Worm (Caenorhabditis elegans): Measurements from ENCODE around the gene mrps-17.

Gene mrps-17

DNA sequence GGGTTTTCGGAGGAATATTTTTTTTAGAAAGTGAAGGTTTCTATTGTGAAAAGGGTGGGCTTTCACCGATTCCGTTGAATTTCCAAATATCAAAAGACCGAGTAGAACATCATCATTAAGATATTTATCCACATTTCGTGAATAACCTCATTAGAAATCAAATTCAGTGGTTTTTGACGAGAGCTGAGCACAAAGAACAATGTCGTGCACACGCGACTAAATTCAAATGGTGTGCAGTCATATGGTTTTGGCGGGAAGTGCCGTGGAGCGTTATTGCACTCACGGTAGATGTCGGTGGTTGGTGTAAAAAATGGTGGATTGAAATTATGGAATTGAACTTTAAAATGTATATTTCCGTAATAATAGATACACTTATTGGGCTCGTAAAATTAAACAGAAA, 21.1 kb upstream of the mrps-17 start:
- TF ChIP-seq dpl-1 (GFP tag; optimal IDR thresholded peaks at IDR 0.05) (peak; percentile 20 to 76 (median 64)), fkh-10 (GFP tag; optimal IDR thresholded peaks at IDR 0.05) (no peak), C34B4.2 (tag; optimal IDR thresholded peaks at IDR 0.05) (no peak), aly-2 (tag; optimal IDR thresholded peaks at IDR 0.05) (no peak), C04F5.9 (tag; optimal IDR thresholded peaks at IDR 0.05) (no peak), skn-1 (tag; optimal IDR thresholded peaks at IDR 0.05) (no peak), lsy-2 (tag; optimal IDR thresholded peaks at IDR 0.05) (peak in 1 of 2 experiments; percentile 31), fos-1 (tag; optimal IDR thresholded peaks at IDR 0.05) (no peak), elt-3 (tag; optimal IDR thresholded peaks at IDR 0.05) (no peak), lin-35 (GFP tag; optimal IDR thresholded peaks at IDR 0.05) (peak; percentile 29 to 54), efl-1 (optimal IDR thresholded peaks at IDR 0.05) (peak; percentile 38 to 75), efl-1 (GFP tag; optimal IDR thresholded peaks at IDR 0.05 in 1 of 2) (peak; percentile 53 to 94), pag-3 (tag; optimal IDR thresholded peaks at IDR 0.05; ENCODE audit: borderline replicate concordance, insufficient read depth) (no peak), unc-130 (tag; optimal IDR thresholded peaks at IDR 0.05) (no peak), ets-5 (GFP tag; IDR thresholded peaks at IDR 0.05) (no peak), tlp-1 (tag; optimal IDR thresholded peaks at IDR 0.05) (no peak), F16B12.6 (tag; optimal IDR thresholded peaks at IDR 0.05) (no peak), ceh-88 (GFP tag; IDR thresholded peaks at IDR 0.05) (no peak), ama-1 (optimal IDR thresholded peaks at IDR 0.05) (no peak), blmp-1 (tag; optimal IDR thresholded peaks at IDR 0.05) (peak; percentile 60), Y116A8C.19 (tag; optimal IDR thresholded peaks at IDR 0.05; ENCODE audit: borderline replicate concordance) (no peak), nhr-71 (tag; optimal IDR thresholded peaks at IDR 0.05) (peak; percentile 19), lin-14 (GFP tag; optimal IDR thresholded peaks at IDR 0.05) (peak; percentile 16), sox-4 (tag; optimal IDR thresholded peaks at IDR 0.05) (no peak), swsn-7 (tag; optimal IDR thresholded peaks at IDR 0.05) (no peak), mab-9 (GFP tag; IDR thresholded peaks at IDR 0.05) (no peak)

DNA sequence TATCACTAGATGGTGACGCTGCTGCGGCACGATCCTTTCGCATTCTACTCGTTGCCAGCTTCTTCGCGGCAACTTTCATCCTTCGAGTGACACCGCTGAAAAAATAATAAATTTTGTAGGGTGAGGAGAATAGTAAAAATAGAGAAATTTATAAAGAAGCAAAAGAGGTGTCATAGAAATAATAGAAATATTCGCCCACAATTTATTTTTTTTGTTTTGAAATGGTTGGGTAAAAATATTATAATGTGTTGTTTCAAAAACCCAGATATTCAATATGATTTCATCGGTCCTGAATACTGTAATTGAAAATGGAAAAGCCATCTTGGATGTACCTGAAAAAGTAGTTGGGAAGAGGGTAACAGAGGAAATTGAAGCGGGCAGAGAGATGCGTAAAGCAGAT, 20.7 kb upstream of the mrps-17 start, which contains the start of gene set-1:
Gene set-1, minus strand, starts transcription at position 101 of the 400 bp plus-strand sequence.
- TF ChIP-seq nhr-77 (tag; optimal IDR thresholded peaks at IDR 0.05) (no peak), sptf-1 (tag; optimal IDR thresholded peaks at IDR 0.05) (no peak), ceh-63 (GFP tag; optimal IDR thresholded peaks at IDR 0.05) (no peak), rnt-1 (tag; optimal IDR thresholded peaks at IDR 0.05) (no peak), alr-1 (tag; optimal IDR thresholded peaks at IDR 0.05; ENCODE audit: borderline replicate concordance) (no peak)

ce11 chrIII:6450596-6450995, 19.0 kb upstream of the mrps-17 start, which contains the start of gene T26A5.6:
T26A5.6 (minus strand) TSS chrIII:6450696.
- no peak for TF ChIP-seq nhr-76 (tag; optimal IDR thresholded peaks at IDR 0.05)
- TF ChIP-seq sox-4 (tag; optimal IDR thresholded peaks at IDR 0.05) = no peak
- no peak for TF ChIP-seq ceh-8 (GFP tag; optimal IDR thresholded peaks at IDR 0.05)
- no peak for TF ChIP-seq lin-35 (GFP tag; optimal IDR thresholded peaks at IDR 0.05)
- no peak for TF ChIP-seq pqm-1 (tag; optimal IDR thresholded peaks at IDR 0.05)

- TF ChIP-seq sptf-1 (tag; optimal IDR thresholded peaks at IDR 0.05) = no peak
- no peak for TF ChIP-seq fos-1 (tag; optimal IDR thresholded peaks at IDR 0.05)
- no peak for TF ChIP-seq efl-1 (optimal IDR thresholded peaks at IDR 0.05)
- peak in 1 of 2 experiments; percentile 12 for TF ChIP-seq efl-1 (GFP tag; optimal IDR thresholded peaks at IDR 0.05 in 1 of 2)
- TF ChIP-seq ces-1 (GFP tag; optimal IDR thresholded peaks at IDR 0.05) = no peak
- TF ChIP-seq unc-86 (tag; optimal IDR thresholded peaks at IDR 0.05) = no peak
- TF ChIP-seq nhr-11 (tag; optimal IDR thresholded peaks at IDR 0.05) = no peak
- no peak for TF ChIP-seq vab-15 (tag; optimal IDR thresholded peaks at IDR 0.05)
- TF ChIP-seq ztf-4 (tag; optimal IDR thresholded peaks at IDR 0.05) = no peak
- TF ChIP-seq hlh-4 (tag; optimal IDR thresholded peaks at IDR 0.05) = no peak
Observed at ce11 chrIII:6449854-6450253, 18.3 kb upstream of the mrps-17 start.

All from whole organism, L1 larva.